Fruit fly (Drosophila melanogaster): ENCODE data around the gene Vlet.

dm6 chrX:11640477-11640876 lies 37.9 kb downstream of the Vlet start:
- TF ChIP-seq CG14655 (GFP tag; optimal IDR thresholded peaks at IDR 0.05) = no peak
- TF ChIP-seq CG17806 (tag; optimal IDR thresholded peaks at IDR 0.05) = peak; percentile 2
- no peak for TF ChIP-seq CG34367 (tag; optimal IDR thresholded peaks at IDR 0.05)
- TF ChIP-seq D1 (tag; optimal IDR thresholded peaks at IDR 0.05) = no peak
- TF ChIP-seq Pif1A (GFP tag; optimal IDR thresholded peaks at IDR 0.05) = no peak
- TF ChIP-seq Ets98B (GFP tag; IDR thresholded peaks at IDR 0.05) = no peak
- no peak for TF ChIP-seq CG8159 (tag; optimal IDR thresholded peaks at IDR 0.05)
- TF ChIP-seq gl (tag; optimal IDR thresholded peaks at IDR 0.05) = no peak
